Fruit fly (Drosophila melanogaster) whole organism, embryonic: ENCODE measurements around the gene CG12607.

ENCODE experiments used
- ATbp ChIP-seq: fragments of 200-800 bp; sonication (Bioruptor generic); optimal IDR thresholded peaks from 2 replicates; lab custom pipeline; 2017; ENCODE audit warnings: missing biosample characterization, mild to moderate bottlenecking, missing genetic modification characterization, missing genetic modification reagents
- Atf-2 ChIP-seq: fragments of 200-800 bp; sonication (Bioruptor generic); optimal IDR thresholded peaks from 2 replicates; lab custom pipeline; 2016; ENCODE audit warnings: missing biosample characterization, missing genetic modification characterization
- CG10209 ChIP-seq: fragments of 200-800 bp; sonication (Bioruptor generic); optimal IDR thresholded peaks from 3 replicates; lab custom pipeline; 2017; ENCODE audit warnings: missing biosample characterization, mild to moderate bottlenecking, missing genetic modification characterization, missing genetic modification reagents
- CG10321 ChIP-seq: fragments of 200-800 bp; sonication (Bioruptor generic); IDR thresholded peaks from 2 replicates; pipeline ENCODE4 v1.3.6; 2022; ENCODE audit warnings: missing biosample characterization, missing genetic modification characterization
- CG10543 ChIP-seq: fragments of 200-800 bp; sonication (Bioruptor generic); optimal IDR thresholded peaks from 3 replicates; lab custom pipeline; 2017; ENCODE audit warnings: missing biosample characterization, mild to moderate bottlenecking, missing genetic modification characterization, moderate library complexity
- CG11504 ChIP-seq: fragments of 200-800 bp; sonication (Bioruptor generic); optimal IDR thresholded peaks from 3 replicates; lab custom pipeline; 2019; ENCODE audit warnings: missing biosample characterization, mild to moderate bottlenecking, missing genetic modification characterization, moderate library complexity
- CG13296 ChIP-seq: fragments of 200-800 bp; sonication (Bioruptor generic); optimal IDR thresholded peaks from 3 replicates; lab custom pipeline; 2018; ENCODE audit warnings: missing biosample characterization, mild to moderate bottlenecking, missing genetic modification characterization
- CG17361 ChIP-seq: fragments of 200-800 bp; sonication (Bioruptor generic); IDR thresholded peaks from 3 replicates; pipeline ENCODE4 v1.3.6; 2022; ENCODE audit warnings: missing biosample characterization, missing genetic modification characterization
- CG18011 ChIP-seq: fragments of 200-800 bp; sonication (Bioruptor generic); optimal IDR thresholded peaks from 2 replicates; lab custom pipeline; 2017; ENCODE audit warnings: missing biosample characterization, missing genetic modification characterization, mild to moderate bottlenecking, moderate library complexity, missing genotype
- CG2120 ChIP-seq: fragments of 200-800 bp; sonication (Bioruptor generic); optimal IDR thresholded peaks from 3 replicates; lab custom pipeline; 2016; ENCODE audit warnings: missing biosample characterization, missing genetic modification characterization
- CG2875 ChIP-seq: fragments of 200-800 bp; sonication (Bioruptor generic); optimal IDR thresholded peaks from 2 replicates; lab custom pipeline; 2017; ENCODE audit warnings: missing biosample characterization, mild to moderate bottlenecking, missing genetic modification characterization, missing genetic modification reagents
- CG30403 ChIP-seq: fragments of 200-800 bp; sonication (Bioruptor generic); optimal IDR thresholded peaks from 3 replicates; lab custom pipeline; 2016; ENCODE audit warnings: missing biosample characterization, missing genetic modification characterization
- CG31441 ChIP-seq: fragments of 200-800 bp; sonication (Bioruptor generic); IDR thresholded peaks from 2 replicates; pipeline ENCODE4 v1.3.6; 2022; ENCODE audit warnings: missing biosample characterization, missing genetic modification characterization
- CG4730 ChIP-seq: fragments of 200-800 bp; sonication (Bioruptor generic); IDR thresholded peaks from 2 replicates; pipeline ENCODE4 v1.3.6; 2022; ENCODE audit warnings: missing biosample characterization, missing genetic modification characterization
- CG6272 ChIP-seq: fragments of 200-800 bp; sonication (Bioruptor generic); IDR thresholded peaks from 2 replicates; pipeline ENCODE4 v1.3.6; 2022; ENCODE audit warnings: missing biosample characterization, missing genetic modification characterization
- CG6813 ChIP-seq: fragments of 200-800 bp; sonication (Bioruptor generic); optimal IDR thresholded peaks from 2 replicates; lab custom pipeline; 2017; ENCODE audit warnings: missing biosample characterization, missing genetic modification characterization, mild to moderate bottlenecking, moderate library complexity, missing genetic modification reagents
- CG9727 ChIP-seq: fragments of 200-800 bp; sonication (Bioruptor generic); optimal IDR thresholded peaks from 3 replicates; lab custom pipeline; 2017; ENCODE audit warnings: missing biosample characterization, mild to moderate bottlenecking, missing genetic modification characterization
- CG9817 ChIP-seq: fragments of 200-800 bp; sonication (Bioruptor generic); optimal IDR thresholded peaks from 2 replicates; lab custom pipeline; 2018; ENCODE audit warnings: missing biosample characterization, mild to moderate bottlenecking, missing genetic modification characterization, moderate library complexity
- Dbx ChIP-seq: fragments of 200-800 bp; sonication (Bioruptor generic); IDR thresholded peaks from 3 replicates; pipeline ENCODE4 v1.3.6; 2022; ENCODE audit warnings: missing biosample characterization, missing genetic modification characterization
- Dek ChIP-seq: fragments of 200-800 bp; sonication (Bioruptor generic); optimal IDR thresholded peaks from 3 replicates; lab custom pipeline; 2019; ENCODE audit warnings: missing biosample characterization, mild to moderate bottlenecking, missing genetic modification characterization, moderate library complexity
- Ets97D ChIP-seq: fragments of 200-800 bp; sonication (Bioruptor generic); optimal IDR thresholded peaks from 3 replicates; lab custom pipeline; 2016; ENCODE audit warnings: missing biosample characterization, missing genetic modification characterization
- GATAe ChIP-seq: fragments of 200-800 bp; sonication (Bioruptor generic); conservative IDR thresholded peaks from 2 replicates; pipeline ENCODE4 v1.3.6; 2022; ENCODE audit warnings: missing biosample characterization, missing genetic modification characterization
- Gsc ChIP-seq: fragments of 200-800 bp; sonication (Bioruptor generic); IDR thresholded peaks from 2 replicates; pipeline ENCODE4 v1.3.6; 2022; ENCODE audit warnings: missing biosample characterization, missing genetic modification characterization
- HLH4C ChIP-seq: fragments of 200-800 bp; sonication (Bioruptor generic); IDR thresholded peaks from 3 replicates; pipeline ENCODE4 v1.3.6; 2022; ENCODE audit warnings: missing biosample characterization, missing genetic modification characterization; ENCODE audit not compliant: partially characterized antibody
- Med ChIP-seq: fragments of 200-800 bp; sonication (Bioruptor generic); peaks from one replicate; lab custom pipeline; 2016; ENCODE audit warnings: missing biosample characterization, missing genetic modification characterization, mild to moderate bottlenecking, inconsistent platforms, moderate library complexity
- Trl ChIP-seq, 3 experiments: fragments of >200 bp in 2 of 3; fragments of 200-800 bp in 1 of 3; sonication (Bioruptor generic) in 1 of 3; optimal IDR thresholded peaks; 2 replicates in 1 of 3; 3 replicates in 2 of 3; lab custom pipeline; 2016 to 2017; ENCODE audit warnings: missing biosample characterization in 1 of 3, missing genetic modification characterization in 1 of 3
- Usf ChIP-seq: fragments of 200-800 bp; sonication (Bioruptor generic); optimal IDR thresholded peaks from 2 replicates; lab custom pipeline; 2017; ENCODE audit warnings: missing genotype, missing biosample characterization, missing genetic modification characterization
- ab ChIP-seq: fragments of 200-800 bp; sonication (Bioruptor generic); optimal IDR thresholded peaks from 2 replicates; lab custom pipeline; 2016; ENCODE audit warnings: missing biosample characterization, missing genetic modification characterization
- bowl ChIP-seq: fragments of 200-800 bp; sonication (Bioruptor generic); IDR thresholded peaks from 2 replicates; pipeline ENCODE4 v1.3.6; 2022; ENCODE audit warnings: missing biosample characterization, missing genetic modification characterization
- cato ChIP-seq: fragments of 200-800 bp; sonication (Bioruptor generic); optimal IDR thresholded peaks from 2 replicates; lab custom pipeline; 2016; ENCODE audit warnings: missing biosample characterization, missing genetic modification characterization, borderline replicate concordance
- crc ChIP-seq: fragments of 200-800 bp; sonication (Bioruptor generic); optimal IDR thresholded peaks from 2 replicates; lab custom pipeline; 2016; ENCODE audit warnings: missing biosample characterization, missing genetic modification characterization
- fru ChIP-seq: fragments of >200 bp; optimal IDR thresholded peaks from 2 replicates; lab custom pipeline; 2017
- gcm2 ChIP-seq: fragments of 200-800 bp; sonication (Bioruptor generic); optimal IDR thresholded peaks from 2 replicates; lab custom pipeline; 2016; ENCODE audit warnings: missing biosample characterization, missing genetic modification characterization
- gfzf ChIP-seq: fragments of 200-800 bp; sonication (Bioruptor generic); optimal IDR thresholded peaks from 2 replicates; lab custom pipeline; 2016; ENCODE audit warnings: missing biosample characterization, mild to moderate bottlenecking, missing genetic modification characterization, moderate library complexity
- gro ChIP-seq: fragments of 200-800 bp; sonication (Bioruptor generic); optimal IDR thresholded peaks from 2 replicates; lab custom pipeline; 2016; ENCODE audit warnings: missing biosample characterization, missing genetic modification characterization
- gsb ChIP-seq: fragments of 200-800 bp; sonication (Bioruptor generic); IDR thresholded peaks from 2 replicates; pipeline ENCODE4 v1.3.6; 2022; ENCODE audit warnings: missing biosample characterization, missing genetic modification characterization
- gt ChIP-seq: fragments of 200-800 bp; sonication (Bioruptor generic); IDR thresholded peaks from 2 replicates; pipeline ENCODE4 v1.3.6; 2022; ENCODE audit warnings: missing biosample characterization, missing genetic modification characterization
- ind ChIP-seq: fragments of 200-800 bp; sonication (Bioruptor generic); optimal IDR thresholded peaks from 3 replicates; lab custom pipeline; 2016; ENCODE audit warnings: missing biosample characterization, missing genetic modification characterization
- lab ChIP-seq: fragments of 200-800 bp; sonication (Bioruptor generic); optimal IDR thresholded peaks from 3 replicates; lab custom pipeline; 2017; ENCODE audit warnings: missing biosample characterization, missing genetic modification characterization, mild to moderate bottlenecking, moderate library complexity, missing genetic modification reagents
- lilli ChIP-seq: fragments of 200-800 bp; sonication (Bioruptor generic); optimal IDR thresholded peaks from 3 replicates; lab custom pipeline; 2016; ENCODE audit warnings: missing biosample characterization, missing genetic modification characterization
- nmo ChIP-seq: fragments of 200-800 bp; sonication (Bioruptor generic); optimal IDR thresholded peaks from 2 replicates; lab custom pipeline; 2018; ENCODE audit warnings: missing biosample characterization, mild to moderate bottlenecking, missing genetic modification characterization, moderate library complexity
- odd ChIP-seq: fragments of 200-800 bp; sonication (Bioruptor generic); optimal IDR thresholded peaks from 2 replicates; lab custom pipeline; 2017; ENCODE audit warnings: missing biosample characterization, mild to moderate bottlenecking, missing genetic modification characterization
- otp ChIP-seq: fragments of 200-800 bp; sonication (Bioruptor generic); IDR thresholded peaks from 3 replicates; pipeline ENCODE4, ENCODE4 v1.3.6; 2022; ENCODE audit warnings: missing biosample characterization, missing genetic modification characterization
- psq ChIP-seq: fragments of 200-800 bp; sonication (Bioruptor generic); optimal IDR thresholded peaks from 2 replicates; lab custom pipeline; 2017; ENCODE audit warnings: missing biosample characterization, missing genetic modification characterization
- pzg ChIP-seq: fragments of 200-800 bp; sonication (Bioruptor generic); optimal IDR thresholded peaks from 3 replicates; lab custom pipeline; 2018; ENCODE audit warnings: missing biosample characterization, mild to moderate bottlenecking, missing genetic modification characterization, moderate library complexity
- sc ChIP-seq, 3 experiments: fragments of >200 bp in 2 of 3; fragments of 200-800 bp in 1 of 3; sonication (Bioruptor generic) in 1 of 3; optimal IDR thresholded peaks; 2 replicates in 2 of 3; 3 replicates in 1 of 3; lab custom pipeline; 2017; ENCODE audit warnings: mild to moderate bottlenecking in 1 of 3, missing biosample characterization in 1 of 3, missing genetic modification characterization in 1 of 3, missing genetic modification reagents in 1 of 3
- seq ChIP-seq: fragments of 200-800 bp; sonication (Bioruptor generic); IDR thresholded peaks from 2 replicates; pipeline ENCODE4 v1.3.6; 2022; ENCODE audit warnings: missing biosample characterization, missing genetic modification characterization
- slou ChIP-seq: fragments of 200-800 bp; sonication (Bioruptor generic); optimal IDR thresholded peaks from 3 replicates; lab custom pipeline; 2016; ENCODE audit warnings: missing biosample characterization, missing genetic modification characterization
- sna ChIP-seq: fragments of 200-800 bp; sonication (Bioruptor generic); IDR thresholded peaks from 2 replicates; pipeline ENCODE4 v1.3.6; 2022; ENCODE audit warnings: missing biosample characterization, missing genetic modification characterization; ENCODE audit not compliant: partially characterized antibody
- ssp ChIP-seq: fragments of 200-800 bp; sonication (Bioruptor generic); IDR thresholded peaks from 2 replicates; pipeline ENCODE4 v1.3.6; 2022; ENCODE audit warnings: missing biosample characterization, missing genetic modification characterization
- toy ChIP-seq: fragments of 200-800 bp; sonication (Bioruptor generic); IDR thresholded peaks from 2 replicates; pipeline ENCODE4 v1.3.6; 2022; ENCODE audit warnings: missing biosample characterization, missing genetic modification characterization

The CG12607 gene

DNA sequence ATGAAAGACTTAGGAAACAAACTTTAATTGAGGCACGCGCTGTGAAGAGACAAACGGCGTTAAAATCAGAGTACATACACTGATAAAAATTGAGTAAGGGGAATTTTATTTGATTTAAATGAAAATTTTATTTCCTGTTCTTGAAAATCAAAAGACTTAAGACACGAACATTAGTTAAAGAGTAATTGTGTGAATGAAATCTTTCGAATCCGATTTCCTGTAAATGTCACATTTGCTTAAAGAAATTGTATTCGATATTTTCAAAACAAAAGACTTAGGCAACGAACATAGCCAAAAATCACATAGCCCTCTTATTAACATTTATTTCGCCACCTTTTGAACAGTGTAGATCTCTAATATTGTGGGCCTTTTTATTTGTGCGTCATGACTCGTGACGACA, 549 bp upstream of the CG12607 start (continued):
- TF ChIP-seq GATAe (GFP tag; lab: Robert Waterston, UW) (no peak), CG18011 (no peak), CG13296 (GFP tag; lab: Kevin White, UChicago) (peak; percentile 15), CG6813 (GFP tag; lab: Kevin White, UChicago) (no peak), CG17361 (0 out of 3 replicates have a peak, but pooled peaks have one; percentile 28), Atf-2 (GFP tag; lab: Kevin White, UChicago) (no peak), Usf (GFP tag; lab: Kevin White, UChicago) (no peak), bowl (GFP tag; lab: Robert Waterston, UW) (no peak), CG11504 (tag; lab: Kevin White, UChicago) (peak; percentile 44), seq (GFP tag; lab: Robert Waterston, UW) (no peak), slou (GFP tag; lab: Kevin White, UChicago) (no peak), CG10321 (GFP tag; lab: Robert Waterston, UW) (no peak), CG9817 (peak; percentile 13), gro (peak; percentile 69), CG6272 (GFP tag; lab: Robert Waterston, UW) (no peak), CG10543 (GFP tag; lab: Kevin White, UChicago) (no peak), lilli (GFP tag; lab: Kevin White, UChicago) (peak; percentile 21), cato (GFP tag; lab: Kevin White, UChicago) (no peak), toy (GFP tag; lab: Robert Waterston, UW) (0 out of 2 replicates have a peak, but pooled peaks have one; percentile 12), CG31441 (GFP tag; lab: Robert Waterston, UW) (0 out of 2 replicates have a peak, but pooled peaks have one; percentile 26), CG30403 (no peak), Dek (tag; lab: Kevin White, UChicago) (no peak), gsb (GFP tag; lab: Robert Waterston, UW) (no peak), gcm2 (GFP tag; lab: Kevin White, UChicago) (no peak), CG10209 (no peak), lab (GFP tag; lab: Kevin White, UChicago) (peak; percentile 63), crc (peak; percentile 45), CG9727 (GFP tag; lab: Kevin White, UChicago) (no peak), odd (GFP tag; lab: Kevin White, UChicago) (no peak), psq (GFP tag; lab: Kevin White, UChicago) (no peak), otp (no peak), sc (optimal IDR thresholded peaks at IDR 0.05; lab: Kevin White, UChicago) (no peak), sc (GFP tag; optimal IDR thresholded peaks at IDR 0.05; lab: Kevin White, UChicago) (no peak), Ets97D (GFP tag; lab: Kevin White, UChicago) (no peak), CG2120 (peak; percentile 11), pzg (no peak), fru (no peak), ab (GFP tag; lab: Kevin White, UChicago) (no peak), gt (GFP tag; lab: Robert Waterston, UW) (no peak), Trl (optimal IDR thresholded peaks at IDR 0.05; lab: Kevin White, UChicago) (no peak), Trl (GFP tag; optimal IDR thresholded peaks at IDR 0.05; lab: Kevin White, UChicago) (no peak), ssp (no peak), ind (GFP tag; lab: Kevin White, UChicago) (peak; percentile 1), ATbp (GFP tag; lab: Kevin White, UChicago) (no peak), HLH4C (GFP tag; lab: Robert Waterston, UW) (no peak), Med (GFP tag; lab: Kevin White, UChicago) (peak; percentile 23), Gsc (GFP tag; lab: Robert Waterston, UW) (no peak), gfzf (GFP tag; lab: Kevin White, UChicago) (no peak), CG2875 (GFP tag; lab: Kevin White, UChicago) (no peak), Dbx (peak; percentile 77; the same call in 2 of the 3 replicates), nmo (GFP tag; lab: Kevin White, UChicago) (no peak), CG4730 (GFP tag; lab: Robert Waterston, UW) (no peak), sna (GFP tag; lab: Robert Waterston, UW) (no peak)
